Worm (Caenorhabditis elegans) whole organism, young adult: ENCODE data around the gene F54H12.5.

Experiments used
- B0035.1 ChIP-seq: sonication (generic microtip); optimal IDR thresholded peaks from 2 replicates; lab custom pipeline; 2016; ENCODE audit warnings: missing genetic modification characterization, mild to moderate bottlenecking, missing compliant biosample characterization, missing genotype, missing genetic modification reagents
- B0336.3 ChIP-seq: fragments of 200-800 bp; sonication (Bioruptor generic); IDR thresholded peaks from 2 replicates; pipeline ENCODE4 v1.3.6; 2022; ENCODE audit warnings: missing genetic modification characterization, missing compliant biosample characterization
- C06A6.2 ChIP-seq: fragments of 200-800 bp; sonication (Bioruptor generic); conservative IDR thresholded peaks from 2 replicates; pipeline ENCODE4 v1.3.6; 2022; ENCODE audit warnings: missing genetic modification characterization, missing compliant biosample characterization
- F10E7.11 ChIP-seq: sonication (generic microtip); optimal IDR thresholded peaks from 2 replicates; lab custom pipeline; 2017; ENCODE audit warnings: mild to moderate bottlenecking, missing genetic modification characterization, moderate library complexity, missing compliant biosample characterization
- F22D6.2 ChIP-seq: sonication (generic microtip); optimal IDR thresholded peaks from 2 replicates; lab custom pipeline; 2016; ENCODE audit warnings: mild to moderate bottlenecking, missing genetic modification characterization, missing compliant biosample characterization
- F23B12.7 ChIP-seq: sonication (generic microtip); optimal IDR thresholded peaks from 2 replicates; lab custom pipeline; 2017; ENCODE audit warnings: missing genetic modification characterization, mild to moderate bottlenecking, missing compliant biosample characterization, antibody characterized with exemption, moderate library complexity; ENCODE audit not compliant: insufficient read depth
- F39B2.1 ChIP-seq: fragments of 200-800 bp; sonication (Bioruptor generic); IDR thresholded peaks from 2 replicates; pipeline ENCODE4 v1.3.6; 2022; ENCODE audit warnings: missing genetic modification reagents, missing genetic modification characterization, missing compliant biosample characterization
- F57C9.4 ChIP-seq: sonication (generic microtip); optimal IDR thresholded peaks from 2 replicates; lab custom pipeline; 2017; ENCODE audit warnings: mild to moderate bottlenecking, missing genetic modification characterization, missing compliant biosample characterization
- K11D2.4 ChIP-seq: fragments of 200-800 bp; sonication (Bioruptor generic); IDR thresholded peaks from 2 replicates; pipeline ENCODE4 v1.3.6; 2022; ENCODE audit warnings: missing genetic modification reagents, missing genetic modification characterization, missing compliant biosample characterization
- Y67H2A.10 ChIP-seq: fragments of 200-800 bp; sonication (Bioruptor generic); conservative IDR thresholded peaks from 2 replicates; pipeline ENCODE4 v1.3.6; 2022; ENCODE audit warnings: missing genetic modification reagents, missing genetic modification characterization, missing compliant biosample characterization
- ZK185.1 ChIP-seq: sonication (generic microtip); optimal IDR thresholded peaks from 2 replicates; lab custom pipeline; 2016; ENCODE audit warnings: mild to moderate bottlenecking, missing genetic modification characterization, missing compliant biosample characterization; ENCODE audit not compliant: poor library complexity, severe bottlenecking
- akir-1 ChIP-seq: fragments of 200-800 bp; sonication (Bioruptor generic); optimal IDR thresholded peaks from 2 replicates; lab custom pipeline; 2018; ENCODE audit warnings: mild to moderate bottlenecking, missing genetic modification characterization, moderate library complexity, missing compliant biosample characterization
- atf-7 ChIP-seq: sonication (generic microtip); optimal IDR thresholded peaks from 2 replicates; lab custom pipeline; 2017; ENCODE audit warnings: mild to moderate bottlenecking, missing genetic modification characterization, missing compliant biosample characterization
- athp-1 ChIP-seq: sonication (generic microtip); optimal IDR thresholded peaks from 2 replicates; lab custom pipeline; 2017; ENCODE audit warnings: mild to moderate bottlenecking, missing genetic modification characterization, missing compliant biosample characterization
- attf-3 ChIP-seq: fragments of 200-800 bp; sonication (Bioruptor generic); conservative IDR thresholded peaks from 2 replicates; pipeline ENCODE4 v1.3.6; 2022; ENCODE audit warnings: missing genetic modification reagents, missing genetic modification characterization, missing compliant biosample characterization
- attf-6 ChIP-seq: fragments of 200-800 bp; sonication (Bioruptor generic); IDR thresholded peaks from 2 replicates; pipeline ENCODE4 v1.3.6; 2022; ENCODE audit warnings: missing genetic modification reagents, missing genetic modification characterization, missing compliant biosample characterization
- bed-2 ChIP-seq: fragments of 200-800 bp; sonication (Bioruptor generic); IDR thresholded peaks from 2 replicates; pipeline ENCODE4 v1.3.6; 2022; ENCODE audit warnings: missing genetic modification reagents, missing genetic modification characterization, missing compliant biosample characterization
- cebp-2 ChIP-seq: fragments of 200-800 bp; sonication (Bioruptor generic); IDR thresholded peaks from 2 replicates; pipeline ENCODE4 v1.3.6; 2022; ENCODE audit warnings: missing genetic modification characterization, missing compliant biosample characterization
- ceh-79 ChIP-seq: sonication (generic microtip); optimal IDR thresholded peaks from 2 replicates; lab custom pipeline; 2017; ENCODE audit warnings: mild to moderate bottlenecking, missing genetic modification characterization, missing compliant biosample characterization
- dox-1 ChIP-seq: fragments of 200-800 bp; sonication (Bioruptor generic); IDR thresholded peaks from 2 replicates; pipeline ENCODE4 v1.3.6; 2022; ENCODE audit warnings: missing genetic modification reagents, missing genetic modification characterization, missing compliant biosample characterization
- dpff-1 ChIP-seq: sonication (generic microtip); optimal IDR thresholded peaks from 2 replicates; lab custom pipeline; 2017; ENCODE audit warnings: mild to moderate bottlenecking, missing genetic modification characterization, missing compliant biosample characterization
- egrh-3 ChIP-seq: fragments of 200-800 bp; sonication (Bioruptor generic); IDR thresholded peaks from 2 replicates; pipeline ENCODE4 v1.3.6; 2022; ENCODE audit warnings: missing genetic modification reagents, missing genetic modification characterization, missing compliant biosample characterization
- gei-17 ChIP-seq: fragments of 200-800 bp; sonication (Bioruptor generic); optimal IDR thresholded peaks from 2 replicates; lab custom pipeline; 2018; ENCODE audit warnings: mild to moderate bottlenecking, missing genetic modification characterization, missing compliant biosample characterization
- him-1 ChIP-seq: sonication (generic microtip); optimal IDR thresholded peaks from 2 replicates; lab custom pipeline; 2016; ENCODE audit warnings: missing genotype, missing genetic modification reagents, missing genetic modification characterization, missing compliant biosample characterization
- hrde-1 ChIP-seq: sonication (generic microtip); optimal IDR thresholded peaks from 2 replicates; lab custom pipeline; 2016; ENCODE audit warnings: missing genetic modification characterization, mild to moderate bottlenecking, missing compliant biosample characterization, moderate library complexity, missing genotype, missing genetic modification reagents, borderline replicate concordance
- lin-54 ChIP-seq: fragments of 200-800 bp; sonication (Bioruptor generic); optimal IDR thresholded peaks from 2 replicates; lab custom pipeline; 2018; ENCODE audit warnings: mild to moderate bottlenecking, missing genetic modification characterization, missing compliant biosample characterization
- lsl-1 ChIP-seq: fragments of 200-800 bp; sonication (Bioruptor generic); optimal IDR thresholded peaks from 2 replicates; lab custom pipeline; 2018; ENCODE audit warnings: mild to moderate bottlenecking, missing genetic modification characterization, moderate library complexity, missing compliant biosample characterization
- madf-10 ChIP-seq: sonication (generic microtip); optimal IDR thresholded peaks from 2 replicates; lab custom pipeline; 2016; ENCODE audit warnings: mild to moderate bottlenecking, missing genetic modification characterization, missing compliant biosample characterization
- madf-6 ChIP-seq: fragments of 200-800 bp; sonication (Bioruptor generic); IDR thresholded peaks from 2 replicates; pipeline ENCODE4 v1.3.6; 2022; ENCODE audit warnings: missing genetic modification reagents, missing genetic modification characterization, missing compliant biosample characterization
- mes-4 ChIP-seq: sonication (generic microtip); optimal IDR thresholded peaks from 2 replicates; lab custom pipeline; 2016; ENCODE audit warnings: missing genotype, missing genetic modification characterization, missing compliant biosample characterization
- mxl-1 ChIP-seq: sonication (generic microtip); optimal IDR thresholded peaks from 2 replicates; lab custom pipeline; 2016; ENCODE audit warnings: missing genetic modification characterization, missing compliant biosample characterization
- nhr-120 ChIP-seq: fragments of 200-800 bp; sonication (Bioruptor generic); IDR thresholded peaks from 2 replicates; pipeline ENCODE4 v1.3.6; 2022; ENCODE audit warnings: missing genetic modification characterization, missing compliant biosample characterization
- nhr-80 ChIP-seq: sonication (generic microtip); optimal IDR thresholded peaks from 2 replicates; lab custom pipeline; 2016; ENCODE audit warnings: missing genetic modification characterization, missing compliant biosample characterization
- rcor-1 ChIP-seq: fragments of 200-800 bp; sonication (Bioruptor generic); IDR thresholded peaks from 2 replicates; pipeline ENCODE4 v1.3.6; 2022; ENCODE audit warnings: missing genetic modification reagents, missing genetic modification characterization, missing compliant biosample characterization
- rec-8 ChIP-seq, 2 experiments: sonication (generic microtip); optimal IDR thresholded peaks; 2 replicates each; lab custom pipeline; 2016; ENCODE audit warnings: mild to moderate bottlenecking in 2 of 2, missing genetic modification characterization in 2 of 2, missing genetic modification reagents in 2 of 2, missing genotype in 2 of 2, missing biosample characterization in 1 of 2, missing compliant biosample characterization in 1 of 2, moderate library complexity in 1 of 2
- snpc-1.1 ChIP-seq: sonication (generic microtip); optimal IDR thresholded peaks from 2 replicates; lab custom pipeline; 2017; ENCODE audit warnings: missing genetic modification characterization, mild to moderate bottlenecking, missing compliant biosample characterization, antibody characterized with exemption, moderate library complexity, missing genotype, missing genetic modification reagents; ENCODE audit not compliant: insufficient read depth
- snpc-4 ChIP-seq, 5 experiments: fragments of 150-350 bp in 1 of 5; sonication (generic microtip) in 4 of 5; optimal IDR thresholded peaks; 2 replicates each; lab custom pipeline; 2014 to 2018; ENCODE audit warnings: missing genetic modification characterization in 5 of 5, missing biosample characterization in 3 of 5, antibody characterized with exemption in 2 of 5, mild to moderate bottlenecking in 2 of 5, missing compliant biosample characterization in 2 of 5, missing genotype in 2 of 5, moderate library complexity in 2 of 5, missing genetic modification reagents in 1 of 5
- sptf-2 ChIP-seq: fragments of 200-800 bp; sonication (Bioruptor generic); optimal IDR thresholded peaks from 2 replicates; lab custom pipeline; 2018; ENCODE audit warnings: mild to moderate bottlenecking, missing genetic modification characterization, missing compliant biosample characterization
- unc-130 ChIP-seq: sonication (generic microtip); optimal IDR thresholded peaks from 2 replicates; lab custom pipeline; 2016; ENCODE audit warnings: missing genetic modification reagents, missing genetic modification characterization, missing compliant biosample characterization
- unc-62 ChIP-seq: fragments of 150-350 bp; optimal IDR thresholded peaks from 2 replicates; lab custom pipeline; 2014; ENCODE audit warnings: missing biosample characterization, missing genetic modification reagents, missing genetic modification characterization
- zfh-2 ChIP-seq: fragments of 200-800 bp; sonication (Bioruptor generic); conservative IDR thresholded peaks from 2 replicates; pipeline ENCODE4 v1.3.6; 2022; ENCODE audit warnings: missing genetic modification reagents, missing genetic modification characterization, missing compliant biosample characterization
- ztf-18 ChIP-seq: sonication (generic microtip); optimal IDR thresholded peaks from 2 replicates; lab custom pipeline; 2016; ENCODE audit warnings: missing genotype, mild to moderate bottlenecking, missing genetic modification characterization, missing compliant biosample characterization
- ztf-26 ChIP-seq: sonication (generic microtip); optimal IDR thresholded peaks from 2 replicates; lab custom pipeline; 2017; ENCODE audit warnings: missing genetic modification characterization, missing compliant biosample characterization
- ztf-6 ChIP-seq: fragments of 200-800 bp; sonication (Bioruptor generic); IDR thresholded peaks from 2 replicates; pipeline ENCODE4 v1.3.6; 2022; ENCODE audit warnings: missing genetic modification reagents, missing genetic modification characterization, missing compliant biosample characterization

The F54H12.5 gene

ce11 chrIII:8017053-8017452 is 45.1 kb upstream of the F54H12.5 start:
- TF ChIP-seq nhr-80 (tag; lab: Kevin White, UChicago) = no peak
- TF ChIP-seq gei-17 (GFP tag; lab: Kevin White, UChicago) = no peak
- TF ChIP-seq cebp-2 (GFP tag; lab: Robert Waterston, UW) = no peak
- no peak for TF ChIP-seq ztf-6 (GFP tag; lab: Robert Waterston, UW)
- TF ChIP-seq C06A6.2 (GFP tag; lab: Robert Waterston, UW) = no peak
- TF ChIP-seq F57C9.4 = no peak

DNA sequence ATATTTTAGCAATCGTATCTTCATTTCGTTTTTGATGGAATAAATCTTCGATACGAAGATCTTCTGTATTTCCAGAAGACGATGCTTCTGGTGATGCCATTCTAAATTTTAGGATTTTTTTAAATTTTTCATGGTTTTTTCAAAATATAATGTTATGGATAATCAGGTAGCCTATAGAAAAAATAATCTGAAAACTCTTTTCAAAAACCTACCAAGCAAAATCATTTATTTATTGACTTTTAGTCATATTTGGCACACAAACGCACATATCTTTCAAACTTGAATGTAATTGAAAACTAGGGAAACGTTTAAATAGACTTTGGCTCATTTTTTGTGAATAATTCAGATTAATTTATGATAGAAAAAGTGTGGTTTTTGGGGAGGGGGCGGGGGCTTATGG is 44.5 kb upstream of the F54H12.5 start, which contains the start of gene F44B9.5:
Gene F44B9.5 (minus strand): TSS at position 101 of the 400 bp plus-strand sequence.
- TF ChIP-seq B0035.1 (tag; lab: Kevin White, UChicago) = no peak
- no peak for TF ChIP-seq bed-2 (GFP tag; lab: Robert Waterston, UW)
- no peak for TF ChIP-seq K11D2.4
- TF ChIP-seq Y67H2A.10 (GFP tag; lab: Robert Waterston, UW) = no peak
- no peak for TF ChIP-seq sptf-2 (GFP tag; lab: Kevin White, UChicago)
- TF ChIP-seq mes-4 (tag; lab: Kevin White, UChicago) = no peak
- TF ChIP-seq akir-1 (GFP tag; lab: Kevin White, UChicago) = no peak
- no peak for TF ChIP-seq F39B2.1 (GFP tag; lab: Robert Waterston, UW)
- TF ChIP-seq C06A6.2 (GFP tag; lab: Robert Waterston, UW) = no peak
- TF ChIP-seq F22D6.2 (tag; lab: Kevin White, UChicago) = no peak
- no peak for TF ChIP-seq nhr-80 (tag; lab: Kevin White, UChicago)
- TF ChIP-seq F10E7.11 (tag; lab: Kevin White, UChicago) = no peak
- TF ChIP-seq hrde-1 (tag; lab: Kevin White, UChicago) = no peak
- TF ChIP-seq, all 124 proteins: peak for 0

- no peak for TF ChIP-seq atf-7
- TF ChIP-seq unc-130 = peak; percentile 3
- TF ChIP-seq rec-8 (tag; optimal IDR thresholded peaks at IDR 0.05; lab: Kevin White, UChicago) = no peak
- TF ChIP-seq ceh-79 (tag; lab: Kevin White, UChicago) = no peak
- TF ChIP-seq ztf-18 (tag; lab: Kevin White, UChicago) = no peak
- no peak for TF ChIP-seq lsl-1 (GFP tag; lab: Kevin White, UChicago)
- no peak for TF ChIP-seq snpc-4 (GFP tag; optimal IDR thresholded peaks at IDR 0.05; lab: Kevin White, UChicago)
- TF ChIP-seq snpc-4 (tag; optimal IDR thresholded peaks at IDR 0.05; lab: Kevin White, UChicago) = no peak
- no peak for TF ChIP-seq ZK185.1 (tag; lab: Kevin White, UChicago)
- TF ChIP-seq hrde-1 (tag; lab: Kevin White, UChicago) = peak; percentile 25
- TF ChIP-seq cebp-2 (GFP tag; lab: Robert Waterston, UW) = no peak
- no peak for TF ChIP-seq egrh-3
- no peak for TF ChIP-seq sptf-2 (GFP tag; lab: Kevin White, UChicago)
- no peak for TF ChIP-seq unc-62 (GFP tag; lab: Kevin White, UChicago)
- TF ChIP-seq B0336.3 = no peak
- no peak for TF ChIP-seq zfh-2
- TF ChIP-seq snpc-1.1 (tag; lab: Kevin White, UChicago) = no peak
- no peak for TF ChIP-seq attf-6
- peak; percentile 31 for TF ChIP-seq athp-1 (tag; lab: Kevin White, UChicago)
- no peak for TF ChIP-seq lin-54 (GFP tag; lab: Kevin White, UChicago)
- no peak for TF ChIP-seq F23B12.7
- peak; percentile 91 for TF ChIP-seq him-1 (tag; lab: Kevin White, UChicago)
- TF ChIP-seq dpff-1 = no peak
- no peak for TF ChIP-seq madf-10 (tag; lab: Kevin White, UChicago)
- no peak for TF ChIP-seq ztf-26 (tag; lab: Kevin White, UChicago)
- TF ChIP-seq nhr-120 (GFP tag; lab: Robert Waterston, UW) = no peak
- no peak for TF ChIP-seq dox-1 (GFP tag; lab: Robert Waterston, UW)
- 0 out of 2 replicates have a peak, but pooled peaks have one; percentile 23 for TF ChIP-seq madf-6 (GFP tag; lab: Robert Waterston, UW)
- TF ChIP-seq attf-3 (GFP tag; lab: Robert Waterston, UW) = no peak
- no peak for TF ChIP-seq rcor-1 (GFP tag; lab: Robert Waterston, UW)
- TF ChIP-seq mxl-1 (tag; lab: Kevin White, UChicago) = no peak
Measured at ce11 chrIII:8013582-8013981, 41.6 kb upstream of the F54H12.5 start.
